Worm (Caenorhabditis elegans) whole organism, L3 larva: ENCODE results near the gene nekl-4.

Source experiments
- R02D3.7 ChIP-seq: fragments of 150-350 bp; optimal IDR thresholded peaks from 2 replicates; lab custom pipeline; 2014; ENCODE audit warnings: missing biosample characterization, missing genetic modification characterization
- ceh-82 ChIP-seq: fragments of 150-350 bp; optimal IDR thresholded peaks from 2 replicates; lab custom pipeline; 2014; ENCODE audit warnings: missing biosample characterization, missing genetic modification characterization
- egl-27 ChIP-seq: sonication (generic microtip); optimal IDR thresholded peaks from 4 replicates; lab custom pipeline; 2017; ENCODE audit warnings: missing biosample characterization, missing genetic modification reagents, missing genetic modification characterization
- elt-2 ChIP-seq: sonication (generic microtip); optimal IDR thresholded peaks from 2 replicates; lab custom pipeline; 2016; ENCODE audit warnings: missing genetic modification reagents, mild to moderate bottlenecking, missing genetic modification characterization, missing compliant biosample characterization
- nhr-25 ChIP-seq: sonication (generic microtip); optimal IDR thresholded peaks from 2 replicates; lab custom pipeline; 2017; ENCODE audit warnings: missing biosample characterization, missing genetic modification characterization
- pha-4 ChIP-seq: fragments of 150-350 bp; optimal IDR thresholded peaks from 2 replicates; lab custom pipeline; 2014; ENCODE audit warnings: missing biosample characterization, missing genetic modification reagents, missing genetic modification characterization
- ztf-11 ChIP-seq: fragments of 150-350 bp; optimal IDR thresholded peaks from 2 replicates; lab custom pipeline; 2014; ENCODE audit warnings: missing biosample characterization, missing genetic modification characterization
- ztf-4 ChIP-seq: fragments of 150-350 bp; optimal IDR thresholded peaks from 2 replicates; lab custom pipeline; 2014; ENCODE audit warnings: missing biosample characterization, missing genetic modification characterization

- TF ChIP-seq ztf-11 (tag; lab: Kevin White, UChicago) (no peak), elt-2 (no peak), nhr-25 (tag; lab: Kevin White, UChicago) (no peak), ztf-4 (tag; lab: Kevin White, UChicago) (no peak), pha-4 (no peak), egl-27 (no peak), ceh-82 (no peak), R02D3.7 (tag; lab: Kevin White, UChicago) (no peak)
Measured at ce11 chrIII:5565699-5566098, 48.4 kb upstream of the nekl-4 start.
